Fruit fly (Drosophila melanogaster) whole organism, embryonic: ENCODE measurements around the gene Ror.

Source experiments
- CG17385 ChIP-seq: fragments of 200-800 bp; sonication (Bioruptor generic); optimal IDR thresholded peaks from 3 replicates; lab custom pipeline; 2018; ENCODE audit warnings: missing biosample characterization, mild to moderate bottlenecking, missing genetic modification characterization
- CG34376 ChIP-seq: fragments of 200-800 bp; sonication (Bioruptor generic); optimal IDR thresholded peaks from 2 replicates; lab custom pipeline; 2018; ENCODE audit warnings: missing biosample characterization, mild to moderate bottlenecking, missing genetic modification characterization
- Gug ChIP-seq: fragments of 200-800 bp; sonication (Bioruptor generic); IDR thresholded peaks from 4 replicates; pipeline ENCODE4 v1.3.6; 2022; ENCODE audit warnings: missing biosample characterization, missing genetic modification characterization
- Rx ChIP-seq: fragments of 200-800 bp; sonication (Bioruptor generic); IDR thresholded peaks from 2 replicates; pipeline ENCODE4 v1.3.6; 2022; ENCODE audit warnings: missing biosample characterization, missing genetic modification characterization
- Sry-δ ChIP-seq: fragments of 200-800 bp; sonication (Bioruptor generic); optimal IDR thresholded peaks from 2 replicates; lab custom pipeline; 2016; ENCODE audit warnings: missing biosample characterization, missing genetic modification characterization
- br ChIP-seq: fragments of >200 bp; optimal IDR thresholded peaks from 2 replicates; lab custom pipeline; 2017
- fru ChIP-seq: fragments of >200 bp; optimal IDR thresholded peaks from 2 replicates; lab custom pipeline; 2017
- run ChIP-seq: fragments of 200-800 bp; sonication (Bioruptor generic); optimal IDR thresholded peaks from 3 replicates; lab custom pipeline; 2018; ENCODE audit warnings: missing biosample characterization, mild to moderate bottlenecking, missing genetic modification characterization

- TF ChIP-seq Rx (no peak), br (no peak), Gug (GFP tag; lab: Robert Waterston, UW) (no peak), run (tag; lab: Kevin White, UChicago) (no peak), CG34376 (GFP tag; lab: Kevin White, UChicago) (no peak), fru (no peak), CG17385 (GFP tag; lab: Kevin White, UChicago) (no peak), Sry-δ (GFP tag; lab: Kevin White, UChicago) (no peak)
Measured at dm6 chr2L:10268688-10269087, 17.0 kb downstream of the Ror start, which contains the start of gene CG4957.
